Worm (Caenorhabditis elegans): ENCODE data around the gene M163.21.

DNA sequence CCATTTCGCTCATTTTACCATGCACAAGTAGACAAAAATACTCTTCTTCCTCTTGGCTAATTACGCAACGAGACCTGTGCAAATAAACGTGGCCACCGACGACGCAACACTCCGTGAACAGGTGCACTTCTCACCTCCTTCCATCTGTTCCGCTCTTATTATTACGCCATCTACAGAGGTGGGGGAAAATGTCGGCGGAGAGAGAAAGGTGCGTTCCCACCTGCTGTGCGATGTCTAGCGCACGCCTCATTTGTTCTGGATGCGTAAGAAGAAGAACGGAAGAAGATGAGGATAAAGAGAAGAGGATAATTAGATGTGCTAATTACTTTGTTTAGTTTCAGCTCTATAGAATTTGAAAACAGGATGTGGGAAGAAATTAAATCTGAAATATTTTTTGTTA is 19.9 kb downstream of the M163.21 start:
- TF ChIP-seq ztf-23 (GFP tag; IDR thresholded peaks at IDR 0.05), result no peak
- peak; percentile 70; the same call in 1 of the 2 replicates for TF ChIP-seq flt-1 (GFP tag; IDR thresholded peaks at IDR 0.05)
- TF ChIP-seq ref-1 (GFP tag; conservative IDR thresholded peaks at IDR 0.05), result no peak
